Fruit fly (Drosophila melanogaster) whole organism, embryonic: ENCODE results near the gene CG17124.

Experiments used
- Antp ChIP-seq: fragments of 200-800 bp; sonication (Bioruptor generic); optimal IDR thresholded peaks from 3 replicates; lab custom pipeline; 2016; ENCODE audit warnings: missing biosample characterization, missing genetic modification characterization
- Atf3 ChIP-seq: fragments of 200-800 bp; sonication (Bioruptor generic); optimal IDR thresholded peaks from 3 replicates; lab custom pipeline; 2016; ENCODE audit warnings: missing biosample characterization, missing genetic modification characterization
- B-H1 ChIP-seq: fragments of 200-800 bp; sonication (Bioruptor generic); IDR thresholded peaks from 3 replicates; pipeline ENCODE4 v1.3.6; 2022; ENCODE audit warnings: missing biosample characterization, missing genetic modification characterization
- CG10366 ChIP-seq: fragments of 200-800 bp; sonication (Bioruptor generic); IDR thresholded peaks from 2 replicates; pipeline ENCODE4 v1.3.6; 2022; ENCODE audit warnings: missing biosample characterization, missing genetic modification characterization
- CG10959 ChIP-seq: fragments of 200-800 bp; sonication (Bioruptor generic); IDR thresholded peaks from 2 replicates; pipeline ENCODE4 v1.3.6; 2022; ENCODE audit warnings: missing biosample characterization, missing genetic modification characterization
- CG10979 ChIP-seq: fragments of 200-800 bp; sonication (Bioruptor generic); optimal IDR thresholded peaks from 2 replicates; lab custom pipeline; 2018; ENCODE audit warnings: missing biosample characterization, mild to moderate bottlenecking, missing genetic modification characterization, moderate library complexity
- CG11093 ChIP-seq: fragments of 200-800 bp; sonication (Bioruptor generic); IDR thresholded peaks from 3 replicates; pipeline ENCODE4 v1.3.6; 2022; ENCODE audit warnings: missing biosample characterization, missing genetic modification characterization
- CG11456 ChIP-seq: fragments of 200-800 bp; sonication (Bioruptor generic); IDR thresholded peaks from 3 replicates; pipeline ENCODE4 v1.3.6; 2022; ENCODE audit warnings: missing biosample characterization, missing genetic modification characterization
- CG11723 ChIP-seq: fragments of 200-800 bp; sonication (Bioruptor generic); optimal IDR thresholded peaks from 2 replicates; lab custom pipeline; 2017; ENCODE audit warnings: missing biosample characterization, mild to moderate bottlenecking, missing genetic modification characterization
- CG13287 ChIP-seq: fragments of 200-800 bp; sonication (Bioruptor generic); IDR thresholded peaks from 2 replicates; pipeline ENCODE4 v1.3.6; 2022; ENCODE audit warnings: missing biosample characterization, missing genetic modification characterization; ENCODE audit not compliant: partially characterized antibody
- CG14965 ChIP-seq: fragments of 200-800 bp; sonication (Bioruptor generic); optimal IDR thresholded peaks from 2 replicates; lab custom pipeline; 2016; ENCODE audit warnings: missing biosample characterization, missing genetic modification characterization, borderline replicate concordance
- CG1647 ChIP-seq: fragments of 200-800 bp; sonication (Bioruptor generic); optimal IDR thresholded peaks from 3 replicates; lab custom pipeline; 2016; ENCODE audit warnings: missing biosample characterization, missing genetic modification characterization
- CG17829 ChIP-seq: fragments of 200-800 bp; optimal IDR thresholded peaks from 2 replicates; lab custom pipeline; 2019; ENCODE audit warnings: missing biosample characterization, mild to moderate bottlenecking, missing genetic modification characterization, moderate library complexity
- CG2199 ChIP-seq: fragments of 200-800 bp; sonication (Bioruptor generic); IDR thresholded peaks from 3 replicates; pipeline ENCODE4 v1.3.6; 2022; ENCODE audit warnings: missing biosample characterization, missing genetic modification characterization
- CG2678 ChIP-seq: fragments of 200-800 bp; sonication (Bioruptor generic); optimal IDR thresholded peaks from 3 replicates; lab custom pipeline; 2019; ENCODE audit warnings: missing biosample characterization, mild to moderate bottlenecking, missing genetic modification characterization, moderate library complexity
- CG31365 ChIP-seq: fragments of 200-800 bp; sonication (Bioruptor generic); optimal IDR thresholded peaks from 2 replicates; lab custom pipeline; 2018; ENCODE audit warnings: missing biosample characterization, mild to moderate bottlenecking, missing genetic modification characterization
- CG32532 ChIP-seq: fragments of 200-800 bp; sonication (Bioruptor generic); IDR thresholded peaks from 2 replicates; pipeline ENCODE4 v1.3.6; 2022; ENCODE audit warnings: missing biosample characterization, missing genetic modification characterization
- CG43689 ChIP-seq: fragments of 200-800 bp; sonication (Bioruptor generic); IDR thresholded peaks from 2 replicates; pipeline ENCODE4 v1.3.6; 2022; ENCODE audit warnings: missing biosample characterization, missing genetic modification characterization
- CG4404 ChIP-seq: fragments of 200-800 bp; sonication (Bioruptor generic); IDR thresholded peaks from 2 replicates; pipeline ENCODE4 v1.3.6; 2022; ENCODE audit warnings: missing biosample characterization, missing genetic modification characterization
- CG6765 ChIP-seq: fragments of 200-800 bp; sonication (Bioruptor generic); optimal IDR thresholded peaks from 3 replicates; lab custom pipeline; 2017; ENCODE audit warnings: missing biosample characterization, mild to moderate bottlenecking, missing genetic modification characterization
- CG7839 ChIP-seq: fragments of 200-800 bp; sonication (Bioruptor generic); optimal IDR thresholded peaks from 3 replicates; lab custom pipeline; 2018; ENCODE audit warnings: missing biosample characterization, mild to moderate bottlenecking, missing genetic modification characterization, moderate library complexity
- Doc2 ChIP-seq: fragments of 200-800 bp; sonication (Bioruptor generic); IDR thresholded peaks from 2 replicates; pipeline ENCODE4 v1.3.6; 2022; ENCODE audit warnings: missing biosample characterization, missing genetic modification characterization
- Dp ChIP-seq: fragments of 200-800 bp; sonication (Bioruptor generic); optimal IDR thresholded peaks from 2 replicates; lab custom pipeline; 2018; ENCODE audit warnings: missing biosample characterization, mild to moderate bottlenecking, missing genetic modification characterization, moderate library complexity
- HLH4C ChIP-seq: fragments of 200-800 bp; sonication (Bioruptor generic); IDR thresholded peaks from 3 replicates; pipeline ENCODE4 v1.3.6; 2022; ENCODE audit warnings: missing biosample characterization, missing genetic modification characterization; ENCODE audit not compliant: partially characterized antibody
- MESR4 ChIP-seq: fragments of 200-800 bp; sonication (Bioruptor generic); optimal IDR thresholded peaks from 2 replicates; lab custom pipeline; 2018; ENCODE audit warnings: missing biosample characterization, mild to moderate bottlenecking, missing genetic modification characterization, moderate library complexity
- Mad ChIP-seq: fragments of 200-800 bp; sonication (Bioruptor generic); optimal IDR thresholded peaks from 2 replicates; lab custom pipeline; 2016; ENCODE audit warnings: missing biosample characterization, missing genetic modification characterization
- Med ChIP-seq: fragments of 200-800 bp; sonication (Bioruptor generic); peaks from one replicate; lab custom pipeline; 2016; ENCODE audit warnings: missing biosample characterization, missing genetic modification characterization, mild to moderate bottlenecking, inconsistent platforms, moderate library complexity
- Oaz ChIP-seq: fragments of 200-800 bp; sonication (Bioruptor generic); IDR thresholded peaks from 2 replicates; pipeline ENCODE4 v1.3.6; 2022; ENCODE audit warnings: missing biosample characterization, missing genetic modification characterization
- Ravus ChIP-seq: fragments of 200-800 bp; sonication (Bioruptor generic); IDR thresholded peaks from 2 replicates; pipeline ENCODE4 v1.3.6; 2022; ENCODE audit warnings: missing biosample characterization, missing genetic modification characterization
- Scr ChIP-seq: fragments of 200-800 bp; sonication (Bioruptor generic); IDR thresholded peaks from 2 replicates; pipeline ENCODE4 v1.3.6; 2022; ENCODE audit warnings: missing biosample characterization, missing genetic modification characterization; ENCODE audit not compliant: partially characterized antibody
- Sry-δ ChIP-seq: fragments of 200-800 bp; sonication (Bioruptor generic); optimal IDR thresholded peaks from 2 replicates; lab custom pipeline; 2016; ENCODE audit warnings: missing biosample characterization, missing genetic modification characterization
- Stat92E ChIP-seq, 3 experiments: fragments of >200 bp in 2 of 3; fragments of 200-800 bp in 1 of 3; sonication (Bioruptor generic) in 1 of 3; optimal IDR thresholded peaks; 2 replicates each; lab custom pipeline; 2017 to 2019; ENCODE audit warnings: missing biosample characterization in 3 of 3, missing genetic modification characterization in 3 of 3, mild to moderate bottlenecking in 1 of 3, moderate library complexity in 1 of 3
- amos ChIP-seq: fragments of 200-800 bp; sonication (Bioruptor generic); IDR thresholded peaks from 2 replicates; pipeline ENCODE4 v1.3.6; 2022; ENCODE audit warnings: missing biosample characterization, missing genetic modification characterization; ENCODE audit not compliant: partially characterized antibody
- ap ChIP-seq: fragments of 200-800 bp; sonication (Bioruptor generic); IDR thresholded peaks from 2 replicates; pipeline ENCODE4 v1.3.6; 2022; ENCODE audit warnings: missing biosample characterization, missing genetic modification characterization
- ase ChIP-seq: fragments of 200-800 bp; sonication (Bioruptor generic); IDR thresholded peaks from 3 replicates; pipeline ENCODE4 v1.3.6; 2022; ENCODE audit warnings: missing biosample characterization, missing genetic modification characterization
- bab2 ChIP-seq: fragments of 200-800 bp; sonication (Bioruptor generic); optimal IDR thresholded peaks from 2 replicates; lab custom pipeline; 2016; ENCODE audit warnings: missing biosample characterization, missing genetic modification characterization
- bcd ChIP-seq: fragments of 200-800 bp; sonication (Bioruptor generic); optimal IDR thresholded peaks from 2 replicates; lab custom pipeline; 2017; ENCODE audit warnings: missing biosample characterization, mild to moderate bottlenecking, missing genetic modification characterization
- bigmax ChIP-seq: fragments of 200-800 bp; sonication (Bioruptor generic); optimal IDR thresholded peaks from 2 replicates; lab custom pipeline; 2018; ENCODE audit warnings: missing biosample characterization, mild to moderate bottlenecking, missing genetic modification characterization
- chn ChIP-seq: fragments of 200-800 bp; sonication (Bioruptor generic); optimal IDR thresholded peaks from 2 replicates; lab custom pipeline; 2016; ENCODE audit warnings: missing biosample characterization, missing genetic modification characterization
- ind ChIP-seq: fragments of 200-800 bp; sonication (Bioruptor generic); optimal IDR thresholded peaks from 3 replicates; lab custom pipeline; 2016; ENCODE audit warnings: missing biosample characterization, missing genetic modification characterization
- ken ChIP-seq: fragments of 200-800 bp; sonication (Bioruptor generic); IDR thresholded peaks from 3 replicates; pipeline ENCODE4 v1.3.6; 2022; ENCODE audit warnings: missing biosample characterization, missing genetic modification characterization
- maf-S ChIP-seq: fragments of 200-800 bp; sonication (Bioruptor generic); optimal IDR thresholded peaks from 2 replicates; lab custom pipeline; 2016; ENCODE audit warnings: missing biosample characterization, missing genetic modification characterization
- pho ChIP-seq: fragments of 200-800 bp; sonication (Bioruptor generic); optimal IDR thresholded peaks from 2 replicates; lab custom pipeline; 2016; ENCODE audit warnings: missing biosample characterization, missing genetic modification characterization
- sim ChIP-seq: fragments of 200-800 bp; sonication (Bioruptor generic); IDR thresholded peaks from 2 replicates; pipeline ENCODE4 v1.3.6; 2022; ENCODE audit warnings: missing biosample characterization, missing genetic modification characterization
- so ChIP-seq: fragments of 200-800 bp; sonication (Bioruptor generic); IDR thresholded peaks from 3 replicates; pipeline ENCODE4 v1.3.6; 2022; ENCODE audit warnings: missing biosample characterization, missing genetic modification characterization
- tgo ChIP-seq: fragments of 200-800 bp; sonication (Bioruptor generic); IDR thresholded peaks from 3 replicates; pipeline ENCODE4 v1.3.6; 2022; ENCODE audit warnings: missing biosample characterization, missing genetic modification characterization
- tin ChIP-seq: fragments of 200-800 bp; sonication (Bioruptor generic); optimal IDR thresholded peaks from 3 replicates; lab custom pipeline; 2016; ENCODE audit warnings: missing biosample characterization, missing genetic modification characterization
- trh ChIP-seq: fragments of 200-800 bp; sonication (Bioruptor generic); optimal IDR thresholded peaks from 2 replicates; lab custom pipeline; 2016; ENCODE audit warnings: missing biosample characterization, missing genetic modification characterization
- unpg ChIP-seq: fragments of 200-800 bp; sonication (Bioruptor generic); optimal IDR thresholded peaks from 3 replicates; lab custom pipeline; 2018; ENCODE audit warnings: missing biosample characterization, mild to moderate bottlenecking, missing genetic modification characterization, moderate library complexity
- zen2 ChIP-seq: fragments of 200-800 bp; sonication (Bioruptor generic); IDR thresholded peaks from 3 replicates; pipeline ENCODE4 v1.3.6; 2022; ENCODE audit warnings: missing biosample characterization, missing genetic modification characterization; ENCODE audit not compliant: partially characterized antibody
- zfh1 ChIP-seq: fragments of 200-800 bp; sonication (Bioruptor generic); IDR thresholded peaks from 3 replicates; pipeline ENCODE4 v1.3.6; 2022; ENCODE audit warnings: missing biosample characterization, missing genetic modification characterization

CG17124 gene

dm6 chr2L:10767597-10768188 lies 11.6 kb upstream of the CG17124 start, which contains the start of gene Ubc2 (continued):
- peak; percentile 22 for TF ChIP-seq Mad (GFP tag; lab: Kevin White, UChicago)
- no peak for TF ChIP-seq B-H1
- peak; percentile 54 for TF ChIP-seq MESR4 (GFP tag; lab: Kevin White, UChicago)
- TF ChIP-seq tgo (GFP tag; lab: Robert Waterston, UW): no peak
- TF ChIP-seq CG10979 (tag; lab: Kevin White, UChicago): peak; percentile 10
- no peak for TF ChIP-seq CG2678 (tag; lab: Kevin White, UChicago)
- TF ChIP-seq Atf3 (GFP tag; lab: Kevin White, UChicago): no peak
- 0 out of 3 replicates have a peak, but pooled peaks have one; percentile 23 for TF ChIP-seq ken
- peak; percentile 46 for TF ChIP-seq pho (GFP tag; lab: Kevin White, UChicago)
- no peak for TF ChIP-seq ind
- peak; percentile 83 for TF ChIP-seq HLH4C (GFP tag; lab: Robert Waterston, UW)
- no peak for TF ChIP-seq bcd
- no peak for TF ChIP-seq CG10366 (GFP tag; lab: Robert Waterston, UW)
- TF ChIP-seq sim: no peak
- TF ChIP-seq CG1647: no peak
- TF ChIP-seq CG11456: 0 out of 3 replicates have a peak, but pooled peaks have one; percentile 34
- TF ChIP-seq CG32532 (GFP tag; lab: Robert Waterston, UW): peak; percentile 49
- no peak for TF ChIP-seq CG7839 (tag; lab: Kevin White, UChicago)
- TF ChIP-seq Scr (GFP tag; lab: Robert Waterston, UW): peak; percentile 84
- peak; percentile 34 for TF ChIP-seq tin (GFP tag; lab: Kevin White, UChicago)
- no peak for TF ChIP-seq CG4404 (GFP tag; lab: Robert Waterston, UW)
- TF ChIP-seq CG13287 (GFP tag; lab: Robert Waterston, UW): peak; percentile 89
- no peak for TF ChIP-seq CG11093
- TF ChIP-seq trh: no peak
- peak; percentile 43 for TF ChIP-seq CG17829 (tag; lab: Kevin White, UChicago)
- TF ChIP-seq chn (GFP tag; lab: Kevin White, UChicago): peak; percentile 21
- no peak for TF ChIP-seq Stat92E (GFP tag; optimal IDR thresholded peaks at IDR 0.05; lab: Kevin White, UChicago)
- no peak for TF ChIP-seq Doc2 (GFP tag; lab: Robert Waterston, UW)
- no peak for TF ChIP-seq CG43689
- TF ChIP-seq Ravus (GFP tag; lab: Robert Waterston, UW): no peak
- no peak for TF ChIP-seq CG14965
- no peak for TF ChIP-seq ase
- no peak for TF ChIP-seq CG6765
- TF ChIP-seq ap (GFP tag; lab: Robert Waterston, UW): no peak
- peak; percentile 87 for TF ChIP-seq amos
- TF ChIP-seq Antp (GFP tag; lab: Kevin White, UChicago): peak; percentile 44
- TF ChIP-seq Sry-δ (GFP tag; lab: Kevin White, UChicago): peak; percentile 98
- no peak for TF ChIP-seq CG10959 (GFP tag; lab: Robert Waterston, UW)
- no peak for TF ChIP-seq CG11723 (GFP tag; lab: Kevin White, UChicago)
- TF ChIP-seq maf-S (GFP tag; lab: Kevin White, UChicago): peak; percentile 11
- TF ChIP-seq zen2: peak; percentile 65
- TF ChIP-seq bigmax (GFP tag; lab: Kevin White, UChicago): no peak
- TF ChIP-seq Med (GFP tag; lab: Kevin White, UChicago): peak; percentile 93
- TF ChIP-seq Dp (GFP tag; lab: Kevin White, UChicago): peak; percentile 69
- 0 out of 3 replicates have a peak, but pooled peaks have one; percentile 32 for TF ChIP-seq so (GFP tag; lab: Robert Waterston, UW)
- TF ChIP-seq unpg (GFP tag; lab: Kevin White, UChicago): no peak
- TF ChIP-seq CG31365: no peak
- no peak for TF ChIP-seq CG2199
- TF ChIP-seq zfh1 (GFP tag; lab: Robert Waterston, UW): 0 out of 3 replicates have a peak, but pooled peaks have one; percentile 41
- peak; percentile 7 for TF ChIP-seq bab2 (GFP tag; lab: Kevin White, UChicago)
- TF ChIP-seq Oaz: no peak
